Worm (Caenorhabditis elegans) whole organism, L2 larva: ENCODE data around the gene fbxa-13.

Experiments
- C34F6.9 ChIP-seq: fragments of 150-350 bp; optimal IDR thresholded peaks from 2 replicates; lab custom pipeline; 2014; ENCODE audit warnings: missing biosample characterization, missing genetic modification characterization
- F13H6.1 ChIP-seq: sonication (generic microtip); optimal IDR thresholded peaks from 2 replicates; lab custom pipeline; 2016; ENCODE audit warnings: missing genetic modification characterization, missing compliant biosample characterization
- Y55F3AM.14 ChIP-seq: fragments of 200-800 bp; sonication (Bioruptor generic); optimal IDR thresholded peaks from 2 replicates; lab custom pipeline; 2018; ENCODE audit warnings: mild to moderate bottlenecking, missing genetic modification characterization, missing compliant biosample characterization
- ZK546.5 ChIP-seq: sonication (generic microtip); optimal IDR thresholded peaks from 2 replicates; lab custom pipeline; 2017; ENCODE audit warnings: missing biosample characterization, missing genetic modification characterization
- alr-1 ChIP-seq: fragments of 150-350 bp; optimal IDR thresholded peaks from 2 replicates; lab custom pipeline; 2014; ENCODE audit warnings: missing biosample characterization, missing genetic modification characterization
- ama-1 ChIP-seq: fragments of 150-350 bp; optimal IDR thresholded peaks from 2 replicates; lab custom pipeline; 2018; ENCODE audit warnings: inconsistent platforms
- ceh-16 ChIP-seq: fragments of 150-350 bp; optimal IDR thresholded peaks from 2 replicates; lab custom pipeline; 2014; ENCODE audit warnings: missing biosample characterization, missing genetic modification characterization
- ceh-82 ChIP-seq: fragments of 150-350 bp; optimal IDR thresholded peaks from 2 replicates; lab custom pipeline; 2014; ENCODE audit warnings: missing biosample characterization, missing genetic modification characterization
- crh-2 ChIP-seq: sonication (generic microtip); optimal IDR thresholded peaks from 2 replicates; lab custom pipeline; 2017; ENCODE audit warnings: missing biosample characterization, missing genetic modification characterization
- dmd-4 ChIP-seq: sonication (generic microtip); optimal IDR thresholded peaks from 2 replicates; lab custom pipeline; 2017; ENCODE audit warnings: missing biosample characterization, missing genetic modification characterization
- egl-27 ChIP-seq: sonication (generic microtip); optimal IDR thresholded peaks from 3 replicates; lab custom pipeline; 2017; ENCODE audit warnings: missing biosample characterization, missing genetic modification reagents, missing genetic modification characterization
- elt-1 ChIP-seq: fragments of 150-350 bp; optimal IDR thresholded peaks from 2 replicates; lab custom pipeline; 2014; ENCODE audit warnings: missing biosample characterization, missing genetic modification characterization
- elt-3 ChIP-seq: sonication (generic microtip); optimal IDR thresholded peaks from 2 replicates; lab custom pipeline; 2017; ENCODE audit warnings: missing biosample characterization, missing genetic modification characterization
- fos-1 ChIP-seq: fragments of 150-350 bp; optimal IDR thresholded peaks from 2 replicates; lab custom pipeline; 2014; ENCODE audit warnings: missing biosample characterization, missing genetic modification characterization
- gmeb-1 ChIP-seq: fragments of 150-350 bp; optimal IDR thresholded peaks from 2 replicates; lab custom pipeline; 2014; ENCODE audit warnings: missing biosample characterization, missing genetic modification characterization
- lin-11 ChIP-seq: fragments of 150-350 bp; sonication (generic microtip); optimal IDR thresholded peaks from 2 replicates; lab custom pipeline; 2014; ENCODE audit warnings: missing biosample characterization, missing genetic modification characterization, inconsistent platforms, mixed read lengths
- lsy-2 ChIP-seq, 2 experiments: fragments of 150-350 bp in 1 of 2; sonication (generic microtip) in 1 of 2; optimal IDR thresholded peaks; 2 replicates each; lab custom pipeline; 2014 to 2017; ENCODE audit warnings: missing biosample characterization in 2 of 2, missing genetic modification characterization in 2 of 2
- mab-5 ChIP-seq: fragments of 150-350 bp; optimal IDR thresholded peaks from 2 replicates; lab custom pipeline; 2014; ENCODE audit warnings: missing biosample characterization, missing genetic modification characterization
- mdl-1 ChIP-seq, 2 experiments: fragments of 150-350 bp in 1 of 2; sonication (generic microtip) in 1 of 2; optimal IDR thresholded peaks; 2 replicates each; lab custom pipeline; 2017; ENCODE audit warnings: missing biosample characterization in 2 of 2, missing genetic modification characterization in 2 of 2
- nhr-10 ChIP-seq: sonication (generic microtip); optimal IDR thresholded peaks from 2 replicates; lab custom pipeline; 2017; ENCODE audit warnings: missing biosample characterization, missing genetic modification characterization
- nhr-11 ChIP-seq: fragments of 150-350 bp; optimal IDR thresholded peaks from 2 replicates; lab custom pipeline; 2014; ENCODE audit warnings: missing biosample characterization, missing genetic modification characterization
- nhr-129 ChIP-seq: fragments of 150-350 bp; optimal IDR thresholded peaks from 2 replicates; lab custom pipeline; 2014; ENCODE audit warnings: missing biosample characterization, missing genetic modification characterization
- nhr-21 ChIP-seq: fragments of 150-350 bp; optimal IDR thresholded peaks from 2 replicates; lab custom pipeline; 2014; ENCODE audit warnings: missing biosample characterization, missing genetic modification characterization
- nhr-23 ChIP-seq: fragments of 150-350 bp; optimal IDR thresholded peaks from 2 replicates; lab custom pipeline; 2014; ENCODE audit warnings: missing biosample characterization, missing genetic modification reagents, missing genetic modification characterization
- nhr-25 ChIP-seq: fragments of 150-350 bp; sonication (generic microtip); optimal IDR thresholded peaks from 3 replicates; lab custom pipeline; 2014; ENCODE audit warnings: missing biosample characterization, missing genetic modification characterization
- nhr-6 ChIP-seq: fragments of 150-350 bp; optimal IDR thresholded peaks from 2 replicates; lab custom pipeline; 2014; ENCODE audit warnings: missing biosample characterization, missing genetic modification characterization
- nhr-77 ChIP-seq: fragments of 150-350 bp; optimal IDR thresholded peaks from 2 replicates; lab custom pipeline; 2014; ENCODE audit warnings: missing biosample characterization, missing genetic modification characterization
- peb-1 ChIP-seq: fragments of 150-350 bp; optimal IDR thresholded peaks from 2 replicates; lab custom pipeline; 2014; ENCODE audit warnings: missing biosample characterization, missing genetic modification characterization
- sma-3 ChIP-seq: sonication (generic microtip); optimal IDR thresholded peaks from 2 replicates; lab custom pipeline; 2016; ENCODE audit warnings: missing genetic modification reagents, missing genetic modification characterization, missing compliant biosample characterization
- sma-9 ChIP-seq, 2 experiments: fragments of 150-350 bp in 1 of 2; sonication (generic microtip) in 1 of 2; optimal IDR thresholded peaks; 2 replicates each; lab custom pipeline; 2014 to 2016; ENCODE audit warnings: missing genetic modification characterization in 2 of 2, mild to moderate bottlenecking in 1 of 2, missing biosample characterization in 1 of 2, missing compliant biosample characterization in 1 of 2, missing genetic modification reagents in 1 of 2, moderate library complexity in 1 of 2
- snpc-4 ChIP-seq: fragments of 150-350 bp; optimal IDR thresholded peaks from 2 replicates; lab custom pipeline; 2014; ENCODE audit warnings: missing biosample characterization, missing genetic modification characterization
- unc-55 ChIP-seq: fragments of 150-350 bp; sonication (generic microtip); optimal IDR thresholded peaks from 3 replicates; lab custom pipeline; 2014; ENCODE audit warnings: missing biosample characterization, missing genetic modification reagents, missing genetic modification characterization
- unc-62 ChIP-seq: fragments of 150-350 bp; optimal IDR thresholded peaks from 2 replicates; lab custom pipeline; 2014; ENCODE audit warnings: missing biosample characterization, missing genetic modification reagents, missing genetic modification characterization
- ztf-1 ChIP-seq: fragments of 200-800 bp; sonication (Bioruptor generic); conservative IDR thresholded peaks from 2 replicates; pipeline ENCODE4 v1.3.6; 2022; ENCODE audit warnings: missing genetic modification characterization, missing compliant biosample characterization
- ztf-11 ChIP-seq: sonication (generic microtip); optimal IDR thresholded peaks from 2 replicates; lab custom pipeline; 2017; ENCODE audit warnings: missing biosample characterization, missing genetic modification characterization
- ztf-4 ChIP-seq: fragments of 150-350 bp; optimal IDR thresholded peaks from 2 replicates; lab custom pipeline; 2014; ENCODE audit warnings: missing biosample characterization, missing genetic modification characterization

The fbxa-13 gene

DNA sequence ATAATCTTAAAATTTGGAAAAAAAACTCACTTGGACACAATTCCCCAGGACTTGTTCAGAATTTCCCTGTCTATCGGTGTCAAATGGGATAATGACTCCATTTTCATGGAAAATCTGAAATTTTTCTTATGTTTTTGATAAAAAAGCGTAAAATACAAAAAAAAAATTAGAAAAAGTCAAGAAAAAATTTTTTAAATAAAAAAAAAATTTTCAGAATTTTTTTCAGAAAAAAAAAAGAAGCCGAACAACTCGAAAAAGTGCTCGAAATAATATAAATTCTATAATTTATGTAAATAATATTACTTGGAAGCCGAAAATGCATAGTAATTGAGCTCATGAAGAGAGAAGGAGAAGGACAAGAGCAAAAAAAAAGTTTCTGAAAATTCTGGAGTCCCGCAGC is 37.2 kb downstream of the fbxa-13 start, which contains the start of gene glb-30:
Gene glb-30, minus strand, starts transcription at position 101 of the 400 bp plus-strand sequence.
- TF ChIP-seq crh-2 (tag; lab: Kevin White, UChicago) (no peak), ama-1 (no peak), elt-1 (tag; lab: Kevin White, UChicago) (no peak), snpc-4 (tag; lab: Kevin White, UChicago) (no peak), ceh-16 (tag; lab: Kevin White, UChicago) (no peak), nhr-11 (tag; lab: Kevin White, UChicago) (no peak), unc-55 (no peak), gmeb-1 (no peak), mab-5 (tag; lab: Kevin White, UChicago) (no peak), nhr-21 (tag; lab: Kevin White, UChicago) (no peak), elt-3 (tag; lab: Kevin White, UChicago) (no peak), mdl-1 (tag; optimal IDR thresholded peaks at IDR 0.05; lab: Kevin White, UChicago) (no peak), egl-27 (no peak), nhr-77 (no peak), sma-9 (GFP tag; optimal IDR thresholded peaks at IDR 0.05; lab: Kevin White, UChicago) (no peak), sma-9 (tag; optimal IDR thresholded peaks at IDR 0.05; lab: Kevin White, UChicago) (no peak), ZK546.5 (tag; lab: Kevin White, UChicago) (no peak), nhr-129 (tag; lab: Kevin White, UChicago) (no peak), lsy-2 (tag; optimal IDR thresholded peaks at IDR 0.05; lab: Kevin White, UChicago) (no peak)

DNA sequence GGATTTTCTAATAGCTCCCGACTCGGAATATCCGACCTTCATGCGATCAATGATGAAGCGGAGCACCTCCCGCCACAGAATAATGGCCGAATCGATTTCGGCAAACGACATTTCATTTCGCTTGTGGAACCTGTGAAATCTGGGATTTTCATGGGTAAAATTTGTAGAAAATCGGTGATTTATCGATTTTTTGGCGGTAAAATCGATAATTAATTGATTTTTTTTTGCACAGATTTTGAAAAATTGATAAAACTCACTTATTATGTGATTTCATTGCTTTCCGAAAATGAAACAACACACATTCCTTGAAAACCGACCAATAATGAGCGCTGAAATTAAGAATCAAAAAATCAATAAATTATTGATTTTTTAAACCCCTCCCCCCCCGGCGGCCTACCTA is 38.8 kb downstream of the fbxa-13 start:
- TF ChIP-seq nhr-77 (no peak), nhr-25 (no peak), F13H6.1 (no peak), nhr-21 (tag; lab: Kevin White, UChicago) (no peak), alr-1 (no peak), nhr-10 (no peak), C34F6.9 (no peak), unc-55 (no peak), elt-1 (tag; lab: Kevin White, UChicago) (no peak), sma-3 (GFP tag; lab: Kevin White, UChicago) (no peak), dmd-4 (tag; lab: Kevin White, UChicago) (no peak), nhr-23 (tag; lab: Kevin White, UChicago) (no peak), lin-11 (tag; lab: Kevin White, UChicago) (no peak), ZK546.5 (tag; lab: Kevin White, UChicago) (no peak), ama-1 (no peak), nhr-11 (tag; lab: Kevin White, UChicago) (no peak), Y55F3AM.14 (no peak)
- TF ChIP-seq, all 48 proteins: peak for 0

DNA sequence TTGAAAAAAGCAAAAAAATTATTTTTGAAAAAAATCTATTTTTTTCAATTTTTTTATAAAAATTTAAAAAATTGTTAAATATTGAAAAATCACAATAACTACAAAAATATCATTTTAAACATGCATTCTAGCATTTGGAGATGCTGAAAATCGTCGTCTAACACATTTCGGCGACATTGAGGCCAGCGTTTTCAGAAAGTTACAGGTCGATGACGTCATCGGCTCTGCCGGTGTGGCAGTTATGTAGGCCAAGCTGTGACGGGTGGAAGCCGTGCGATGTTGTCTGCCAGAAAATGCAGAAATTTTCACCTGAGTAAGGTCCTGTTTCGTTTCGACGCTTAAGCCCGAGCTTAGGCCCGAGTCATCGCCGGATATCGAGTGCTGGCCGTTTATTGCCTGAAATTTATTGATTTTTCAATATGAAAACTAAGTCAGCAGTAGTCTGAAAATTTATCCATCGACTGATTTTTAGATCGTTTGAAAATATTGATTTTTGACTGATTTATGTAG is 39.8 kb downstream of the fbxa-13 start, which contains the start of gene Y22D7AR.3:
Gene Y22D7AR.3, minus strand, starts transcription at position 51 of the 510 bp plus-strand sequence.
- no peak for TF ChIP-seq F13H6.1
- no peak for TF ChIP-seq ztf-11
- no peak for TF ChIP-seq ztf-1
- no peak for TF ChIP-seq mab-5 (tag; lab: Kevin White, UChicago)
- TF ChIP-seq lsy-2 (tag; optimal IDR thresholded peaks at IDR 0.05; lab: Kevin White, UChicago): no peak
- no peak for TF ChIP-seq C34F6.9
- TF ChIP-seq nhr-77: no peak
- TF ChIP-seq sma-3 (GFP tag; lab: Kevin White, UChicago): no peak
- TF ChIP-seq nhr-129 (tag; lab: Kevin White, UChicago): no peak
- TF ChIP-seq ceh-16 (tag; lab: Kevin White, UChicago): no peak
- TF ChIP-seq nhr-6 (tag; lab: Kevin White, UChicago): no peak
- TF ChIP-seq ztf-4 (tag; lab: Kevin White, UChicago): no peak
- no peak for TF ChIP-seq dmd-4 (tag; lab: Kevin White, UChicago)
- TF ChIP-seq alr-1: no peak
- TF ChIP-seq nhr-21 (tag; lab: Kevin White, UChicago): no peak
- no peak for TF ChIP-seq nhr-23 (tag; lab: Kevin White, UChicago)

DNA sequence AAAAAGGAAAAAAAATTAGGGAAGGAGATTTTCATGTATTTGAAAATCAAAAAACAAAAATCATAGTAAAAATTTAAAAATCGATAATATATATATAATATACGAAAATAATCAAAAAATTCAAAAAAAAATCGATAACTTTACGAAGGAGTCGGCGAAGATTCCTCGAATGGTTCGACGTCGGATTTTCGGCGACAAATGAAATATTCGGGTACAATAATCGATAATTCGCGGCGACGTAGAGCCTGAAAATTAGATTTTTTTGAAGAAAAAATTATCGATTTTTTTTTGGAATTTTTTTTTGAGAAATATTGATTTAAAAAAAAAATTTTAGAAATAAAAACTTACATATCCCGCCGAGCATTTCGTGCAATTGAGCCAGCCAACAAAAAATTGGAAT is 40.3 kb downstream of the fbxa-13 start:
- TF ChIP-seq nhr-6 (tag; lab: Kevin White, UChicago) (no peak), fos-1 (tag; lab: Kevin White, UChicago) (no peak), ztf-4 (tag; lab: Kevin White, UChicago) (no peak), ZK546.5 (tag; lab: Kevin White, UChicago) (no peak), unc-62 (GFP tag; lab: Kevin White, UChicago) (no peak), nhr-129 (tag; lab: Kevin White, UChicago) (no peak), C34F6.9 (no peak), ztf-1 (no peak), ceh-82 (tag; lab: Kevin White, UChicago) (no peak), nhr-25 (no peak), peb-1 (tag; lab: Kevin White, UChicago) (no peak)
